Worm (Caenorhabditis elegans) whole organism, mixed stage, embryonic: Measurements from ENCODE around the gene pitr-2.

Experiments
- blmp-1 ChIP-seq: fragments of 150-350 bp; optimal IDR thresholded peaks from 2 replicates; lab custom pipeline; 2014; ENCODE audit warnings: missing biosample characterization, missing genetic modification characterization
- ceh-43 ChIP-seq: fragments of 200-800 bp; sonication (Bioruptor generic); optimal IDR thresholded peaks from 2 replicates; lab custom pipeline; 2018; ENCODE audit warnings: mild to moderate bottlenecking, missing genetic modification characterization, moderate library complexity, missing compliant biosample characterization
- elt-1 ChIP-seq: sonication (generic microtip); optimal IDR thresholded peaks from 2 replicates; lab custom pipeline; 2017; ENCODE audit warnings: missing genetic modification characterization, mild to moderate bottlenecking, missing compliant biosample characterization, antibody characterized with exemption, moderate library complexity, borderline replicate concordance; ENCODE audit not compliant: insufficient read depth
- elt-3 ChIP-seq: fragments of 150-350 bp; optimal IDR thresholded peaks from 2 replicates; lab custom pipeline; 2014; ENCODE audit warnings: missing biosample characterization, missing genetic modification characterization
- pha-4 ChIP-seq: fragments of 150-350 bp; optimal IDR thresholded peaks from 2 replicates; lab custom pipeline; 2018; ENCODE audit warnings: missing biosample characterization, missing genetic modification reagents, missing genetic modification characterization
- snpc-4 ChIP-seq: fragments of 150-350 bp; optimal IDR thresholded peaks from 2 replicates; lab custom pipeline; 2014; ENCODE audit warnings: missing biosample characterization, missing genetic modification characterization
- sptf-1 ChIP-seq: sonication (generic microtip); optimal IDR thresholded peaks from 2 replicates; lab custom pipeline; 2017; ENCODE audit warnings: mild to moderate bottlenecking, missing genetic modification characterization, moderate library complexity, missing compliant biosample characterization
- unc-120 ChIP-seq: sonication (generic microtip); optimal IDR thresholded peaks from 2 replicates; lab custom pipeline; 2017; ENCODE audit warnings: missing genetic modification characterization, missing compliant biosample characterization; ENCODE audit not compliant: poor library complexity, severe bottlenecking
- unc-39 ChIP-seq: fragments of 150-350 bp; optimal IDR thresholded peaks from 2 replicates; lab custom pipeline; 2014; ENCODE audit warnings: missing biosample characterization, missing genetic modification characterization
- unc-62 ChIP-seq: fragments of 150-350 bp; optimal IDR thresholded peaks from 2 replicates; lab custom pipeline; 2014; ENCODE audit warnings: missing biosample characterization, missing genetic modification reagents, missing genetic modification characterization
- ztf-11 ChIP-seq: fragments of 150-350 bp; optimal IDR thresholded peaks from 2 replicates; lab custom pipeline; 2014; ENCODE audit warnings: missing biosample characterization, missing genetic modification characterization

- TF ChIP-seq sptf-1 (tag; lab: Kevin White, UChicago) (no peak), ztf-11 (no peak), blmp-1 (tag; lab: Kevin White, UChicago) (no peak), elt-3 (no peak), pha-4 (tag; lab: Kevin White, UChicago) (no peak), unc-62 (GFP tag; lab: Kevin White, UChicago) (no peak), ceh-43 (GFP tag; lab: Kevin White, UChicago) (no peak), snpc-4 (tag; lab: Kevin White, UChicago) (no peak), unc-39 (no peak), elt-1 (tag; lab: Kevin White, UChicago) (no peak), unc-120 (tag; lab: Kevin White, UChicago) (no peak)
These were observed 6.4 kb upstream of the pitr-2 start for ce11 chrV:9143896-9144295.
